Fruit fly (Drosophila melanogaster) whole organism, adult: ENCODE results near the gene Acp29AB.

Experiments
- CG11617 ChIP-seq: fragments of 200-800 bp; sonication (Bioruptor generic); optimal IDR thresholded peaks from 2 replicates; lab custom pipeline; 2017; ENCODE audit warnings: mild to moderate bottlenecking, missing biosample characterization, missing genetic modification reagents, missing genetic modification characterization
- CG12768 ChIP-seq: fragments of 200-800 bp; sonication (Bioruptor generic); optimal IDR thresholded peaks from 2 replicates; lab custom pipeline; 2017; ENCODE audit warnings: missing biosample characterization, missing genetic modification characterization, mild to moderate bottlenecking, moderate library complexity, missing genetic modification reagents
- CG14711 ChIP-seq: fragments of 200-800 bp; sonication (Bioruptor generic); optimal IDR thresholded peaks from 2 replicates; lab custom pipeline; 2018; ENCODE audit warnings: missing biosample characterization, mild to moderate bottlenecking, missing genetic modification characterization, moderate library complexity
- CG1620 ChIP-seq: fragments of 200-800 bp; sonication (Bioruptor generic); optimal IDR thresholded peaks from 2 replicates; lab custom pipeline; 2016; ENCODE audit warnings: missing biosample characterization, missing genetic modification characterization
- CG33017 ChIP-seq: fragments of 200-800 bp; sonication (Bioruptor generic); optimal IDR thresholded peaks from 2 replicates; lab custom pipeline; 2018; ENCODE audit warnings: missing biosample characterization, mild to moderate bottlenecking, missing genetic modification characterization, moderate library complexity
- CG5204 ChIP-seq: fragments of 200-800 bp; sonication (Bioruptor generic); optimal IDR thresholded peaks from 2 replicates; lab custom pipeline; 2016; ENCODE audit warnings: missing biosample characterization, missing genetic modification characterization
- CG7045 ChIP-seq: fragments of 200-800 bp; sonication (Bioruptor generic); optimal IDR thresholded peaks from 2 replicates; lab custom pipeline; 2017; ENCODE audit warnings: missing biosample characterization, mild to moderate bottlenecking, missing genetic modification characterization
- CG7101 ChIP-seq: fragments of 200-800 bp; sonication (Bioruptor generic); optimal IDR thresholded peaks from 2 replicates; lab custom pipeline; 2018; ENCODE audit warnings: missing biosample characterization, mild to moderate bottlenecking, missing genetic modification characterization, moderate library complexity
- Clk ChIP-seq: fragments of 200-800 bp; sonication (Bioruptor generic); optimal IDR thresholded peaks from 2 replicates; lab custom pipeline; 2017; ENCODE audit warnings: missing biosample characterization, missing genetic modification characterization
- Crg-1 ChIP-seq: fragments of 200-800 bp; sonication (Bioruptor generic); optimal IDR thresholded peaks from 2 replicates; lab custom pipeline; 2016; ENCODE audit warnings: missing biosample characterization, missing genetic modification characterization
- Hr96 ChIP-seq: fragments of 200-800 bp; sonication (Bioruptor generic); optimal IDR thresholded peaks from 2 replicates; lab custom pipeline; 2016; ENCODE audit warnings: missing biosample characterization, missing genetic modification characterization
- Mnt ChIP-seq: fragments of 200-800 bp; sonication (Bioruptor generic); optimal IDR thresholded peaks from 2 replicates; lab custom pipeline; 2016; ENCODE audit warnings: missing biosample characterization, mild to moderate bottlenecking, missing genetic modification characterization
- bab1 ChIP-seq: fragments of 200-800 bp; sonication (Bioruptor generic); optimal IDR thresholded peaks from 3 replicates; lab custom pipeline; 2019; ENCODE audit warnings: missing biosample characterization, mild to moderate bottlenecking, missing genetic modification characterization, moderate library complexity
- cic ChIP-seq: fragments of 200-800 bp; sonication (Bioruptor generic); optimal IDR thresholded peaks from 2 replicates; lab custom pipeline; 2017; ENCODE audit warnings: missing biosample characterization, mild to moderate bottlenecking, missing genetic modification characterization, moderate library complexity
- cnc ChIP-seq, 2 experiments: fragments of >200 bp; optimal IDR thresholded peaks; 2 replicates each; lab custom pipeline; 2017
- kay ChIP-seq: fragments of 200-800 bp; sonication (Bioruptor generic); peaks from one replicate; lab custom pipeline; 2016; ENCODE audit warnings: missing biosample characterization, missing genetic modification characterization, borderline replicate concordance
- ovo ChIP-seq: fragments of 200-800 bp; sonication (Bioruptor generic); optimal IDR thresholded peaks from 2 replicates; lab custom pipeline; 2016; ENCODE audit warnings: missing biosample characterization, missing genetic modification characterization
- pad ChIP-seq: fragments of 200-800 bp; sonication (Bioruptor generic); optimal IDR thresholded peaks from 3 replicates; lab custom pipeline; 2017; ENCODE audit warnings: missing biosample characterization, missing genetic modification characterization, mild to moderate bottlenecking, moderate library complexity, missing genetic modification reagents
- tj ChIP-seq: fragments of 200-800 bp; sonication (Bioruptor generic); optimal IDR thresholded peaks from 3 replicates; lab custom pipeline; 2017; ENCODE audit warnings: missing biosample characterization, mild to moderate bottlenecking, missing genetic modification characterization, moderate library complexity
- toe ChIP-seq: fragments of 200-800 bp; sonication (Bioruptor generic); optimal IDR thresholded peaks from 2 replicates; lab custom pipeline; 2016; ENCODE audit warnings: missing biosample characterization, missing genetic modification characterization

Acp29AB gene

dm6 chr2L:8376717-8377116 lies 16.3 kb downstream of the Acp29AB start, which contains the start of the genes CG13390 and CG17294:
Gene CG13390, minus strand, starts transcription at chr2L:8376797.
Gene CG17294, plus strand, starts transcription at chr2L:8377035.
- TF ChIP-seq Hr96 (peak; percentile 95), cic (GFP tag; lab: Kevin White, UChicago) (peak; percentile 93), tj (GFP tag; lab: Kevin White, UChicago) (peak; percentile 88), CG12768 (peak; percentile 100), ovo (peak; percentile 88), toe (GFP tag; lab: Kevin White, UChicago) (peak; percentile 98), kay (GFP tag; lab: Kevin White, UChicago) (peak; percentile 97), cnc (optimal IDR thresholded peaks at IDR 0.05; lab: Kevin White, UChicago) (no peak), bab1 (GFP tag; lab: Kevin White, UChicago) (peak; percentile 100), Mnt (GFP tag; lab: Kevin White, UChicago) (peak; percentile 94), CG14711 (peak; percentile 99), CG7045 (GFP tag; lab: Kevin White, UChicago) (peak; percentile 99), CG33017 (tag; lab: Kevin White, UChicago) (peak; percentile 99), pad (GFP tag; lab: Kevin White, UChicago) (peak; percentile 95), CG5204 (GFP tag; lab: Kevin White, UChicago) (no peak), Clk (peak; percentile 98), CG1620 (GFP tag; lab: Kevin White, UChicago) (peak; percentile 98), CG11617 (GFP tag; lab: Kevin White, UChicago) (peak; percentile 99), CG7101 (tag; lab: Kevin White, UChicago) (peak; percentile 100), Crg-1 (GFP tag; lab: Kevin White, UChicago) (peak; percentile 98)

dm6 chr2L:8374235-8374634 lies 18.8 kb downstream of the Acp29AB start, which contains the start of gene Wdr82:
Gene Wdr82, plus strand, starts transcription at chr2L:8374461.
- TF ChIP-seq CG12768 (no peak), bab1 (GFP tag; lab: Kevin White, UChicago) (peak; percentile 56), CG11617 (GFP tag; lab: Kevin White, UChicago) (no peak), CG33017 (tag; lab: Kevin White, UChicago) (no peak), ovo (no peak)

- TF ChIP-seq CG5204 (GFP tag; lab: Kevin White, UChicago), result no peak
- no peak for TF ChIP-seq Clk
- TF ChIP-seq pad (GFP tag; lab: Kevin White, UChicago), result no peak
- TF ChIP-seq toe (GFP tag; lab: Kevin White, UChicago), result no peak
- TF ChIP-seq CG14711, result no peak
Observed at dm6 chr2L:8372248-8372647, 20.8 kb downstream of the Acp29AB start.

- TF ChIP-seq CG11617 (GFP tag; lab: Kevin White, UChicago), result no peak
- no peak for TF ChIP-seq Clk
- no peak for TF ChIP-seq Hr96
- TF ChIP-seq CG14711, result peak; percentile 29
- TF ChIP-seq CG5204 (GFP tag; lab: Kevin White, UChicago), result no peak
- no peak for TF ChIP-seq CG1620 (GFP tag; lab: Kevin White, UChicago)
- TF ChIP-seq ovo, result no peak
- no peak for TF ChIP-seq CG7045 (GFP tag; lab: Kevin White, UChicago)
- no peak for TF ChIP-seq Mnt (GFP tag; lab: Kevin White, UChicago)
- TF ChIP-seq tj (GFP tag; lab: Kevin White, UChicago), result no peak
- TF ChIP-seq bab1 (GFP tag; lab: Kevin White, UChicago), result peak; percentile 9
- TF ChIP-seq cnc (optimal IDR thresholded peaks at IDR 0.05; lab: Kevin White, UChicago), result no peak
- TF ChIP-seq toe (GFP tag; lab: Kevin White, UChicago), result peak; percentile 22
- no peak for TF ChIP-seq pad (GFP tag; lab: Kevin White, UChicago)
- TF ChIP-seq CG33017 (tag; lab: Kevin White, UChicago), result no peak
- no peak for TF ChIP-seq Crg-1 (GFP tag; lab: Kevin White, UChicago)
- TF ChIP-seq cic (GFP tag; lab: Kevin White, UChicago), result no peak
- no peak for TF ChIP-seq kay (GFP tag; lab: Kevin White, UChicago)
- peak; percentile 17 for TF ChIP-seq CG7101 (tag; lab: Kevin White, UChicago)
- peak; percentile 64 for TF ChIP-seq CG12768
Observed at dm6 chr2L:8371354-8371937, 21.6 kb downstream of the Acp29AB start.

- peak; percentile 52 for TF ChIP-seq pad (GFP tag; lab: Kevin White, UChicago)
- TF ChIP-seq CG14711, result peak; percentile 17
- no peak for TF ChIP-seq Hr96
- no peak for TF ChIP-seq CG7045 (GFP tag; lab: Kevin White, UChicago)
- TF ChIP-seq ovo, result peak; percentile 58
- TF ChIP-seq CG5204 (GFP tag; lab: Kevin White, UChicago), result no peak
- TF ChIP-seq cnc (optimal IDR thresholded peaks at IDR 0.05; lab: Kevin White, UChicago), result no peak
- TF ChIP-seq CG12768, result peak; percentile 79
- peak; percentile 42 for TF ChIP-seq Clk
- TF ChIP-seq kay (GFP tag; lab: Kevin White, UChicago), result no peak
- peak; percentile 90 for TF ChIP-seq cic (GFP tag; lab: Kevin White, UChicago)
- peak; percentile 62 for TF ChIP-seq CG33017 (tag; lab: Kevin White, UChicago)
- peak; percentile 49 for TF ChIP-seq CG1620 (GFP tag; lab: Kevin White, UChicago)
- TF ChIP-seq CG11617 (GFP tag; lab: Kevin White, UChicago), result peak; percentile 70
- TF ChIP-seq toe (GFP tag; lab: Kevin White, UChicago), result peak; percentile 62
- peak; percentile 37 for TF ChIP-seq Crg-1 (GFP tag; lab: Kevin White, UChicago)
- peak; percentile 72 for TF ChIP-seq tj (GFP tag; lab: Kevin White, UChicago)
- peak; percentile 88 for TF ChIP-seq bab1 (GFP tag; lab: Kevin White, UChicago)
- peak; percentile 65 for TF ChIP-seq CG7101 (tag; lab: Kevin White, UChicago)
- peak; percentile 81 for TF ChIP-seq Mnt (GFP tag; lab: Kevin White, UChicago)
Observed at dm6 chr2L:8370364-8371326, 22.4 kb downstream of the Acp29AB start, which contains the start of gene CG17292. Gene CG17292, plus strand, starts transcription at chr2L:8370454.
